Fruit fly (Drosophila melanogaster) whole organism, embryonic: ENCODE measurements around the gene Cortactin.

Source experiments
- Atf6 ChIP-seq: fragments of 200-800 bp; sonication (Bioruptor generic); IDR thresholded peaks from 2 replicates; pipeline ENCODE4 v1.3.6; 2022; ENCODE audit warnings: missing biosample characterization, missing genetic modification characterization
- Bteb2 ChIP-seq: fragments of 200-800 bp; sonication (Bioruptor generic); optimal IDR thresholded peaks from 2 replicates; lab custom pipeline; 2016; ENCODE audit warnings: missing biosample characterization, missing genetic modification characterization
- CG11085 ChIP-seq: fragments of 200-800 bp; sonication (Bioruptor generic); IDR thresholded peaks from 2 replicates; pipeline ENCODE4 v1.3.6; 2022; ENCODE audit warnings: missing biosample characterization, missing genetic modification characterization
- CG13123 ChIP-seq: fragments of 200-800 bp; sonication (Bioruptor generic); optimal IDR thresholded peaks from 2 replicates; lab custom pipeline; 2016; ENCODE audit warnings: missing biosample characterization, missing genetic modification characterization
- CG13424 ChIP-seq: fragments of 200-800 bp; sonication (Bioruptor generic); optimal IDR thresholded peaks from 2 replicates; lab custom pipeline; 2019; ENCODE audit warnings: missing biosample characterization, mild to moderate bottlenecking, missing genetic modification characterization, moderate library complexity
- CG13775 ChIP-seq: fragments of 200-800 bp; sonication (Bioruptor generic); optimal IDR thresholded peaks from 3 replicates; lab custom pipeline; 2017; ENCODE audit warnings: missing biosample characterization, mild to moderate bottlenecking, missing genetic modification characterization
- CG14965 ChIP-seq: fragments of 200-800 bp; sonication (Bioruptor generic); optimal IDR thresholded peaks from 2 replicates; lab custom pipeline; 2016; ENCODE audit warnings: missing biosample characterization, missing genetic modification characterization, borderline replicate concordance
- CG15073 ChIP-seq: fragments of 200-800 bp; sonication (Bioruptor generic); optimal IDR thresholded peaks from 2 replicates; lab custom pipeline; 2016; ENCODE audit warnings: missing biosample characterization, missing genetic modification characterization
- CG15479 ChIP-seq: fragments of 200-800 bp; sonication (Bioruptor generic); optimal IDR thresholded peaks from 3 replicates; lab custom pipeline; 2019; ENCODE audit warnings: missing biosample characterization, mild to moderate bottlenecking, missing genetic modification characterization, moderate library complexity
- CG16813 ChIP-seq: fragments of 200-800 bp; sonication (Bioruptor generic); IDR thresholded peaks from 3 replicates; pipeline ENCODE4 v1.3.6; 2022; ENCODE audit warnings: missing biosample characterization, missing genetic modification characterization; ENCODE audit not compliant: partially characterized antibody
- CG17568 ChIP-seq: fragments of 200-800 bp; sonication (Bioruptor generic); optimal IDR thresholded peaks from 2 replicates; lab custom pipeline; 2018; ENCODE audit warnings: missing biosample characterization, mild to moderate bottlenecking, missing genetic modification characterization, moderate library complexity
- CG30020 ChIP-seq: fragments of 200-800 bp; optimal IDR thresholded peaks from 2 replicates; lab custom pipeline; 2019; ENCODE audit warnings: missing biosample characterization, mild to moderate bottlenecking, missing genetic modification characterization, moderate library complexity
- CG31388 ChIP-seq: fragments of 200-800 bp; sonication (Bioruptor generic); optimal IDR thresholded peaks from 2 replicates; lab custom pipeline; 2016; ENCODE audit warnings: missing biosample characterization, missing genetic modification characterization
- CG34376 ChIP-seq: fragments of 200-800 bp; sonication (Bioruptor generic); optimal IDR thresholded peaks from 2 replicates; lab custom pipeline; 2018; ENCODE audit warnings: missing biosample characterization, mild to moderate bottlenecking, missing genetic modification characterization
- CG4282 ChIP-seq: fragments of 200-800 bp; sonication (Bioruptor generic); optimal IDR thresholded peaks from 2 replicates; lab custom pipeline; 2016; ENCODE audit warnings: missing biosample characterization, missing genetic modification characterization
- CG4360 ChIP-seq: fragments of 200-800 bp; sonication (Bioruptor generic); IDR thresholded peaks from 2 replicates; pipeline ENCODE4 v1.3.6; 2022; ENCODE audit warnings: missing biosample characterization, missing genetic modification characterization
- CG4424 ChIP-seq: fragments of 200-800 bp; sonication (Bioruptor generic); optimal IDR thresholded peaks from 3 replicates; lab custom pipeline; 2016; ENCODE audit warnings: missing biosample characterization, missing genetic modification characterization
- CG6175 ChIP-seq: fragments of 200-800 bp; sonication (Bioruptor generic); IDR thresholded peaks from 3 replicates; pipeline ENCODE4 v1.3.6; 2022; ENCODE audit warnings: missing biosample characterization, missing genetic modification characterization
- CG6854 ChIP-seq: fragments of 200-800 bp; sonication (Bioruptor generic); optimal IDR thresholded peaks from 3 replicates; lab custom pipeline; 2017; ENCODE audit warnings: missing biosample characterization, mild to moderate bottlenecking, missing genetic modification characterization
- CG8290 ChIP-seq, 3 experiments: fragments of 200-800 bp; sonication (Bioruptor generic); optimal IDR thresholded peaks; 2 replicates each; lab custom pipeline; 2016 to 2019; ENCODE audit warnings: missing biosample characterization in 3 of 3, missing genetic modification characterization in 3 of 3, mild to moderate bottlenecking in 2 of 3, moderate library complexity in 1 of 3
- CG9797 ChIP-seq: fragments of 200-800 bp; sonication (Bioruptor generic); optimal IDR thresholded peaks from 3 replicates; lab custom pipeline; 2018; ENCODE audit warnings: missing biosample characterization, mild to moderate bottlenecking, missing genetic modification characterization
- Doc3 ChIP-seq: fragments of 200-800 bp; sonication (Bioruptor generic); IDR thresholded peaks from 3 replicates; pipeline ENCODE4 v1.3.6; 2022; ENCODE audit warnings: missing biosample characterization, missing genetic modification characterization; ENCODE audit not compliant: partially characterized antibody
- E2f2 ChIP-seq: fragments of 200-800 bp; sonication (Bioruptor generic); IDR thresholded peaks from 2 replicates; pipeline ENCODE4 v1.3.6; 2022; ENCODE audit warnings: missing biosample characterization, missing genetic modification characterization
- Gug ChIP-seq: fragments of 200-800 bp; sonication (Bioruptor generic); IDR thresholded peaks from 4 replicates; pipeline ENCODE4 v1.3.6; 2022; ENCODE audit warnings: missing biosample characterization, missing genetic modification characterization
- H15 ChIP-seq: fragments of 200-800 bp; sonication (Bioruptor generic); IDR thresholded peaks from 3 replicates; pipeline ENCODE4 v1.3.6; 2022; ENCODE audit warnings: missing biosample characterization, missing genetic modification characterization
- Hey ChIP-seq: fragments of 200-800 bp; sonication (Bioruptor generic); optimal IDR thresholded peaks from 3 replicates; lab custom pipeline; 2018; ENCODE audit warnings: missing biosample characterization, mild to moderate bottlenecking, missing genetic modification characterization
- Hmr ChIP-seq: fragments of 200-800 bp; sonication (Bioruptor generic); optimal IDR thresholded peaks from 3 replicates; lab custom pipeline; 2017; ENCODE audit warnings: mild to moderate bottlenecking, missing biosample characterization, missing genetic modification reagents, missing genetic modification characterization
- Med ChIP-seq: fragments of 200-800 bp; sonication (Bioruptor generic); peaks from one replicate; lab custom pipeline; 2016; ENCODE audit warnings: missing biosample characterization, missing genetic modification characterization, mild to moderate bottlenecking, inconsistent platforms, moderate library complexity
- Meics ChIP-seq: fragments of 200-800 bp; sonication (Bioruptor generic); optimal IDR thresholded peaks from 2 replicates; lab custom pipeline; 2017; ENCODE audit warnings: missing biosample characterization, mild to moderate bottlenecking, missing genetic modification characterization
- Scr ChIP-seq: fragments of 200-800 bp; sonication (Bioruptor generic); IDR thresholded peaks from 2 replicates; pipeline ENCODE4 v1.3.6; 2022; ENCODE audit warnings: missing biosample characterization, missing genetic modification characterization; ENCODE audit not compliant: partially characterized antibody
- Xbp1 ChIP-seq: fragments of 200-800 bp; sonication (Bioruptor generic); optimal IDR thresholded peaks from 3 replicates; lab custom pipeline; 2016; ENCODE audit warnings: missing biosample characterization, mild to moderate bottlenecking, missing genetic modification characterization
- al ChIP-seq: fragments of 200-800 bp; sonication (Bioruptor generic); IDR thresholded peaks from 2 replicates; pipeline ENCODE4 v1.3.6; 2022; ENCODE audit warnings: missing biosample characterization, missing genetic modification characterization
- caup ChIP-seq: fragments of 200-800 bp; sonication (Bioruptor generic); optimal IDR thresholded peaks from 3 replicates; lab custom pipeline; 2017; ENCODE audit warnings: missing biosample characterization, mild to moderate bottlenecking, missing genetic modification characterization, moderate library complexity; ENCODE audit not compliant: severe bottlenecking
- chn ChIP-seq: fragments of 200-800 bp; sonication (Bioruptor generic); optimal IDR thresholded peaks from 2 replicates; lab custom pipeline; 2016; ENCODE audit warnings: missing biosample characterization, missing genetic modification characterization
- crc ChIP-seq: fragments of 200-800 bp; sonication (Bioruptor generic); optimal IDR thresholded peaks from 2 replicates; lab custom pipeline; 2016; ENCODE audit warnings: missing biosample characterization, missing genetic modification characterization
- fu2 ChIP-seq: fragments of 200-800 bp; sonication (Bioruptor generic); optimal IDR thresholded peaks from 2 replicates; lab custom pipeline; 2016; ENCODE audit warnings: missing biosample characterization, missing genetic modification characterization
- grau ChIP-seq: fragments of 200-800 bp; optimal IDR thresholded peaks from 3 replicates; lab custom pipeline; 2019; ENCODE audit warnings: missing biosample characterization, mild to moderate bottlenecking, missing genetic modification characterization, moderate library complexity
- klu ChIP-seq: fragments of 200-800 bp; sonication (Bioruptor generic); IDR thresholded peaks from 2 replicates; pipeline ENCODE4 v1.3.6; 2022; ENCODE audit warnings: missing biosample characterization, missing genetic modification characterization
- mirr ChIP-seq: fragments of 200-800 bp; sonication (Bioruptor generic); optimal IDR thresholded peaks from 3 replicates; lab custom pipeline; 2018; ENCODE audit warnings: missing biosample characterization, mild to moderate bottlenecking, missing genetic modification characterization
- nerfin-2 ChIP-seq: fragments of 200-800 bp; sonication (Bioruptor generic); IDR thresholded peaks from 2 replicates; pipeline ENCODE4 v1.3.6; 2022; ENCODE audit warnings: missing biosample characterization, missing genetic modification characterization; ENCODE audit not compliant: partially characterized antibody
- prd ChIP-seq, 3 experiments: fragments of >200 bp in 2 of 3; fragments of 200-800 bp in 1 of 3; sonication (Bioruptor generic) in 1 of 3; optimal IDR thresholded peaks in 2 of 3; IDR thresholded peaks in 1 of 3; 2 replicates in 2 of 3; 3 replicates in 1 of 3; pipeline versions ENCODE4 v1.3.6 to Lab custom; 2017 to 2022; ENCODE audit warnings: missing biosample characterization in 1 of 3, missing genetic modification characterization in 1 of 3
- pzg ChIP-seq: fragments of 200-800 bp; sonication (Bioruptor generic); optimal IDR thresholded peaks from 3 replicates; lab custom pipeline; 2018; ENCODE audit warnings: missing biosample characterization, mild to moderate bottlenecking, missing genetic modification characterization, moderate library complexity
- ranshi ChIP-seq: fragments of 200-800 bp; sonication (Bioruptor generic); IDR thresholded peaks from 2 replicates; pipeline ENCODE4 v1.3.6; 2022; ENCODE audit warnings: missing biosample characterization, missing genetic modification characterization
- slp2 ChIP-seq: fragments of 200-800 bp; sonication (Bioruptor generic); optimal IDR thresholded peaks from 2 replicates; lab custom pipeline; 2016; ENCODE audit warnings: missing biosample characterization, missing genetic modification characterization
- stwl ChIP-seq: fragments of 200-800 bp; sonication (Bioruptor generic); optimal IDR thresholded peaks from 3 replicates; lab custom pipeline; 2018; ENCODE audit warnings: missing biosample characterization, mild to moderate bottlenecking, missing genetic modification characterization, moderate library complexity
- sug ChIP-seq: fragments of 200-800 bp; optimal IDR thresholded peaks from 2 replicates; lab custom pipeline; 2019; ENCODE audit warnings: missing biosample characterization, mild to moderate bottlenecking, missing genetic modification characterization, moderate library complexity
- wor ChIP-seq: fragments of 200-800 bp; sonication (Bioruptor generic); IDR thresholded peaks from 2 replicates; pipeline ENCODE4 v1.3.6; 2022; ENCODE audit warnings: missing biosample characterization, missing genetic modification characterization
- zfh1 ChIP-seq: fragments of 200-800 bp; sonication (Bioruptor generic); IDR thresholded peaks from 3 replicates; pipeline ENCODE4 v1.3.6; 2022; ENCODE audit warnings: missing biosample characterization, missing genetic modification characterization

Cortactin gene

dm6 chr3R:21101453-21102214 lies 37.4 kb upstream of the Cortactin start, which contains the start of the genes CG7044 and Tbc1d22 (continued):
- TF ChIP-seq Atf6 (GFP tag; lab: Robert Waterston, UW): no peak
- peak; percentile 39 for TF ChIP-seq Scr (GFP tag; lab: Robert Waterston, UW)
- no peak for TF ChIP-seq klu (GFP tag; lab: Robert Waterston, UW)
- no peak for TF ChIP-seq CG11085 (GFP tag; lab: Robert Waterston, UW)
- no peak for TF ChIP-seq CG15479 (GFP tag; lab: Kevin White, UChicago)
- peak; percentile 55 for TF ChIP-seq chn
- TF ChIP-seq zfh1 (GFP tag; lab: Robert Waterston, UW): 0 out of 3 replicates have a peak, but pooled peaks have one; percentile 28
- TF ChIP-seq pzg (GFP tag; lab: Kevin White, UChicago): peak; percentile 21
- peak; percentile 14; the same call in 1 of the 2 replicates for TF ChIP-seq wor (GFP tag; lab: Robert Waterston, UW)
- TF ChIP-seq CG13424: peak; percentile 63
- TF ChIP-seq CG13775 (GFP tag; lab: Kevin White, UChicago): peak; percentile 63
- TF ChIP-seq Gug (GFP tag; lab: Robert Waterston, UW): peak; percentile 61
- TF ChIP-seq CG4282 (GFP tag; lab: Kevin White, UChicago): no peak
- no peak for TF ChIP-seq Hmr (GFP tag; lab: Kevin White, UChicago)
- TF ChIP-seq caup (GFP tag; lab: Kevin White, UChicago): no peak
- peak; percentile 66 for TF ChIP-seq CG9797 (GFP tag; lab: Kevin White, UChicago)
- TF ChIP-seq grau: peak; percentile 59
- no peak for TF ChIP-seq Bteb2
- peak; percentile 3; the same call in 1 of the 2 replicates for TF ChIP-seq ranshi (GFP tag; lab: Robert Waterston, UW)
- TF ChIP-seq CG4424 (GFP tag; lab: Kevin White, UChicago): peak; percentile 59
- peak; percentile 43 for TF ChIP-seq sug (tag; lab: Kevin White, UChicago)
- peak; percentile 37 for TF ChIP-seq stwl (tag; lab: Kevin White, UChicago)
- TF ChIP-seq CG13123: peak; percentile 32
- TF ChIP-seq slp2: peak; percentile 46
- no peak for TF ChIP-seq crc
- TF ChIP-seq Med (GFP tag; lab: Kevin White, UChicago): peak; percentile 69
- no peak for TF ChIP-seq fu2 (GFP tag; lab: Kevin White, UChicago)
- no peak for TF ChIP-seq CG6175 (GFP tag; lab: Robert Waterston, UW)
- TF ChIP-seq CG4360 (GFP tag; lab: Robert Waterston, UW): no peak
- no peak for TF ChIP-seq Hey (tag; lab: Kevin White, UChicago)
- TF ChIP-seq Xbp1 (GFP tag; lab: Kevin White, UChicago): peak; percentile 71
- TF ChIP-seq Doc3 (GFP tag; lab: Robert Waterston, UW): no peak
- TF ChIP-seq CG15073 (GFP tag; lab: Kevin White, UChicago): no peak
- no peak for TF ChIP-seq CG34376 (GFP tag; lab: Kevin White, UChicago)
- no peak for TF ChIP-seq prd (optimal IDR thresholded peaks at IDR 0.05; lab: Kevin White, UChicago)
- peak; percentile 57; the same call in 2 of the 3 replicates for TF ChIP-seq prd (GFP tag; IDR thresholded peaks at IDR 0.05; lab: Robert Waterston, UW)
- TF ChIP-seq mirr (GFP tag; lab: Kevin White, UChicago): no peak
- TF ChIP-seq al: no peak
- peak; percentile 45 for TF ChIP-seq Meics (GFP tag; lab: Kevin White, UChicago)
- no peak for TF ChIP-seq nerfin-2
- no peak for TF ChIP-seq CG6854 (GFP tag; lab: Kevin White, UChicago)
- TF ChIP-seq CG8290 (GFP tag; optimal IDR thresholded peaks at IDR 0.05; lab: Kevin White, UChicago): peak; percentile 52
- peak in 1 of 2 experiments; percentile 47 for TF ChIP-seq CG8290 (tag; optimal IDR thresholded peaks at IDR 0.05; lab: Kevin White, UChicago)
- peak; percentile 27; the same call in 1 of the 2 replicates for TF ChIP-seq E2f2 (GFP tag; lab: Robert Waterston, UW)
- TF ChIP-seq CG16813: peak; percentile 40; the same call in 2 of the 3 replicates
- no peak for TF ChIP-seq CG14965 (GFP tag; lab: Kevin White, UChicago)
- TF ChIP-seq CG31388 (GFP tag; lab: Kevin White, UChicago): no peak
- peak; percentile 41 for TF ChIP-seq CG30020 (tag; lab: Kevin White, UChicago)
- TF ChIP-seq CG17568 (GFP tag; lab: Kevin White, UChicago): no peak
- TF ChIP-seq H15 (GFP tag; lab: Robert Waterston, UW): no peak
